Worm (Caenorhabditis elegans) whole organism, L1 larva: ENCODE results near the gene gipc-2.
"Not testable (repeated sequence)": the region's sequence is repeated elsewhere in the genome, so short reads cannot be mapped to it uniquely, and the experiment has no call there.

Experiments
- C04F5.9 ChIP-seq: sonication (generic microtip); optimal IDR thresholded peaks from 2 replicates; lab custom pipeline; 2016; ENCODE audit warnings: missing genetic modification characterization, missing compliant biosample characterization
- aha-1 ChIP-seq: fragments of 150-350 bp; optimal IDR thresholded peaks from 2 replicates; lab custom pipeline; 2014; ENCODE audit warnings: missing biosample characterization, missing genetic modification characterization
- blmp-1 ChIP-seq: fragments of 150-350 bp; optimal IDR thresholded peaks from 2 replicates; lab custom pipeline; 2014; ENCODE audit warnings: missing biosample characterization, missing genetic modification characterization
- ceh-63 ChIP-seq: fragments of 200-800 bp; sonication (Bioruptor generic); optimal IDR thresholded peaks from 2 replicates; lab custom pipeline; 2018; ENCODE audit warnings: mild to moderate bottlenecking, missing genetic modification characterization, missing compliant biosample characterization
- ceh-8 ChIP-seq: fragments of 200-800 bp; sonication (Bioruptor generic); optimal IDR thresholded peaks from 2 replicates; lab custom pipeline; 2018; ENCODE audit warnings: mild to moderate bottlenecking, missing genetic modification characterization, moderate library complexity, missing compliant biosample characterization
- ceh-90 ChIP-seq: sonication (generic microtip); optimal IDR thresholded peaks from 2 replicates; lab custom pipeline; 2016; ENCODE audit warnings: missing genetic modification characterization, missing compliant biosample characterization
- dpl-1 ChIP-seq, 3 experiments: fragments of 150-350 bp in 2 of 3; sonication (generic microtip) in 1 of 3; optimal IDR thresholded peaks; 2 replicates each; lab custom pipeline; 2014 to 2017; ENCODE audit warnings: missing biosample characterization in 3 of 3, missing genetic modification characterization in 3 of 3, missing genetic modification reagents in 3 of 3
- egl-13 ChIP-seq: sonication (generic microtip); optimal IDR thresholded peaks from 2 replicates; lab custom pipeline; 2016; ENCODE audit warnings: missing genotype, missing genetic modification reagents, missing genetic modification characterization, missing compliant biosample characterization
- egl-27 ChIP-seq, 2 experiments: fragments of 150-350 bp in 1 of 2; sonication (generic microtip); optimal IDR thresholded peaks; 3 replicates each; lab custom pipeline; 2017 to 2018; ENCODE audit warnings: missing biosample characterization in 2 of 2, missing genetic modification characterization in 2 of 2, missing genetic modification reagents in 2 of 2
- ets-5 ChIP-seq: fragments of 200-800 bp; sonication (Bioruptor generic); IDR thresholded peaks from 2 replicates; pipeline ENCODE4 v1.3.6; 2022; ENCODE audit warnings: missing genetic modification characterization, missing compliant biosample characterization
- fos-1 ChIP-seq: fragments of 150-350 bp; optimal IDR thresholded peaks from 2 replicates; lab custom pipeline; 2014; ENCODE audit warnings: missing biosample characterization, missing genetic modification characterization
- isw-1 ChIP-seq: fragments of 200-800 bp; sonication (Bioruptor generic); IDR thresholded peaks from 2 replicates; pipeline ENCODE4 v1.3.6; 2022; ENCODE audit warnings: missing genetic modification characterization, missing compliant biosample characterization
- jun-1 ChIP-seq: fragments of 150-350 bp; optimal IDR thresholded peaks from 2 replicates; lab custom pipeline; 2014; ENCODE audit warnings: missing biosample characterization, missing genetic modification reagents, missing genetic modification characterization
- lin-14 ChIP-seq: fragments of 200-800 bp; sonication (Bioruptor generic); optimal IDR thresholded peaks from 2 replicates; lab custom pipeline; 2018; ENCODE audit warnings: mild to moderate bottlenecking, missing genetic modification characterization, moderate library complexity, missing compliant biosample characterization
- lin-35 ChIP-seq, 2 experiments: fragments of 150-350 bp; optimal IDR thresholded peaks; 2 replicates each; lab custom pipeline; 2014; ENCODE audit warnings: missing biosample characterization in 2 of 2, missing genetic modification characterization in 2 of 2, missing genetic modification reagents in 2 of 2
- lin-39 ChIP-seq: fragments of 150-350 bp; optimal IDR thresholded peaks from 2 replicates; lab custom pipeline; 2014; ENCODE audit warnings: missing biosample characterization, missing genetic modification reagents, missing genetic modification characterization
- lir-3 ChIP-seq: sonication (generic microtip); optimal IDR thresholded peaks from 2 replicates; lab custom pipeline; 2016; ENCODE audit warnings: mild to moderate bottlenecking, missing genetic modification characterization, moderate library complexity, missing compliant biosample characterization; ENCODE audit not compliant: poor library complexity
- lsy-2 ChIP-seq, 2 experiments: fragments of 150-350 bp; optimal IDR thresholded peaks; 2 replicates each; lab custom pipeline; 2014; ENCODE audit warnings: missing biosample characterization in 2 of 2, missing genetic modification characterization in 2 of 2
- mep-1 ChIP-seq: fragments of 150-350 bp; optimal IDR thresholded peaks from 2 replicates; lab custom pipeline; 2014; ENCODE audit warnings: missing biosample characterization, missing genetic modification characterization
- nhr-12 ChIP-seq: sonication (generic microtip); optimal IDR thresholded peaks from 2 replicates; lab custom pipeline; 2017; ENCODE audit warnings: missing biosample characterization, missing genetic modification characterization
- nhr-20 ChIP-seq: sonication (generic microtip); optimal IDR thresholded peaks from 2 replicates; lab custom pipeline; 2016; ENCODE audit warnings: mild to moderate bottlenecking, missing genetic modification characterization, missing compliant biosample characterization
- nhr-237 ChIP-seq: fragments of 150-350 bp; optimal IDR thresholded peaks from 2 replicates; lab custom pipeline; 2014; ENCODE audit warnings: missing biosample characterization, missing genetic modification characterization
- nhr-28 ChIP-seq: fragments of 150-350 bp; optimal IDR thresholded peaks from 2 replicates; lab custom pipeline; 2014; ENCODE audit warnings: missing biosample characterization, missing genetic modification characterization
- nhr-47 ChIP-seq: sonication (generic microtip); optimal IDR thresholded peaks from 2 replicates; lab custom pipeline; 2016; ENCODE audit warnings: mild to moderate bottlenecking, missing genetic modification characterization, moderate library complexity, missing compliant biosample characterization
- nhr-71 ChIP-seq: sonication (generic microtip); optimal IDR thresholded peaks from 2 replicates; lab custom pipeline; 2016; ENCODE audit warnings: mild to moderate bottlenecking, missing genetic modification characterization, moderate library complexity, missing compliant biosample characterization
- nhr-77 ChIP-seq: fragments of 150-350 bp; optimal IDR thresholded peaks from 2 replicates; lab custom pipeline; 2014; ENCODE audit warnings: missing biosample characterization, missing genetic modification characterization
- nhr-84 ChIP-seq: sonication (generic microtip); optimal IDR thresholded peaks from 2 replicates; lab custom pipeline; 2017; ENCODE audit warnings: missing biosample characterization, missing genetic modification characterization
- nhr-90 ChIP-seq: sonication (generic microtip); optimal IDR thresholded peaks from 2 replicates; lab custom pipeline; 2016; ENCODE audit warnings: mild to moderate bottlenecking, missing genetic modification characterization, missing compliant biosample characterization; ENCODE audit not compliant: poor library complexity
- skn-1 ChIP-seq: fragments of 150-350 bp; optimal IDR thresholded peaks from 2 replicates; lab custom pipeline; 2014; ENCODE audit warnings: missing biosample characterization, missing genetic modification characterization
- sox-4 ChIP-seq: sonication (generic microtip); optimal IDR thresholded peaks from 2 replicates; lab custom pipeline; 2016; ENCODE audit warnings: missing genetic modification characterization, missing compliant biosample characterization
- sptf-1 ChIP-seq: fragments of 150-350 bp; optimal IDR thresholded peaks from 2 replicates; lab custom pipeline; 2014; ENCODE audit warnings: missing biosample characterization, missing genetic modification characterization
- tlp-1 ChIP-seq: fragments of 150-350 bp; optimal IDR thresholded peaks from 2 replicates; lab custom pipeline; 2014; ENCODE audit warnings: missing biosample characterization, missing genetic modification characterization
- unc-30 ChIP-seq: sonication (generic microtip); optimal IDR thresholded peaks from 2 replicates; lab custom pipeline; 2017; ENCODE audit warnings: missing biosample characterization, missing genetic modification characterization
- unc-86 ChIP-seq: sonication (generic microtip); optimal IDR thresholded peaks from 2 replicates; lab custom pipeline; 2016; ENCODE audit warnings: missing genetic modification characterization, missing compliant biosample characterization
- unc-98 ChIP-seq: fragments of 200-800 bp; sonication (Bioruptor generic); IDR thresholded peaks from 2 replicates; pipeline ENCODE4 v1.3.6; 2022; ENCODE audit warnings: missing genetic modification characterization, missing compliant biosample characterization
- xbp-1 ChIP-seq: sonication (generic microtip); optimal IDR thresholded peaks from 2 replicates; lab custom pipeline; 2016; ENCODE audit warnings: missing genetic modification characterization, missing compliant biosample characterization
- zag-1 ChIP-seq: fragments of 150-350 bp; optimal IDR thresholded peaks from 2 replicates; lab custom pipeline; 2014; ENCODE audit warnings: missing biosample characterization, missing genetic modification characterization
- ztf-11 ChIP-seq, 2 experiments: sonication (generic microtip); optimal IDR thresholded peaks; 2 replicates each; lab custom pipeline; 2016 to 2017; ENCODE audit warnings: missing genetic modification characterization in 2 of 2, missing biosample characterization in 1 of 2, missing compliant biosample characterization in 1 of 2

The gipc-2 gene

ce11 chrIV:10028779-10029178 lies 1.3 kb upstream of the gipc-2 start, which contains the start of the genes F44D12.16 and msd-2:
TSS of gene F44D12.16 (plus strand) at chrIV:10029079.
TSS of gene msd-2 (plus strand) at chrIV:10029083.
- not testable (repeated sequence) for TF ChIP-seq ceh-90 (tag; lab: Kevin White, UChicago); ets-5; tlp-1 (tag; lab: Kevin White, UChicago)

ce11 chrIV:10026129-10026528 lies 1.3 kb downstream of the gipc-2 start:
- TF ChIP-seq dpl-1 (GFP tag; optimal IDR thresholded peaks at IDR 0.05; lab: Kevin White, UChicago), result no peak
- TF ChIP-seq, all 84 proteins: peak for 0

- TF ChIP-seq sptf-1, result no peak
- TF ChIP-seq dpl-1 (GFP tag; optimal IDR thresholded peaks at IDR 0.05; lab: Kevin White, UChicago), result no peak
- no peak for TF ChIP-seq blmp-1 (tag; lab: Kevin White, UChicago)
- no peak for TF ChIP-seq mep-1 (tag; lab: Kevin White, UChicago)
- TF ChIP-seq isw-1 (GFP tag; lab: Robert Waterston, UW), result no peak
- no peak for TF ChIP-seq lin-14 (GFP tag; lab: Kevin White, UChicago)
- no peak for TF ChIP-seq egl-27 (tag; optimal IDR thresholded peaks at IDR 0.05; lab: Kevin White, UChicago)
- TF ChIP-seq xbp-1 (tag; lab: Kevin White, UChicago), result no peak
- no peak for TF ChIP-seq nhr-28 (tag; lab: Kevin White, UChicago)
- no peak for TF ChIP-seq ceh-8 (GFP tag; lab: Kevin White, UChicago)
- no peak for TF ChIP-seq nhr-47 (tag; lab: Kevin White, UChicago)
- no peak for TF ChIP-seq sox-4 (tag; lab: Kevin White, UChicago)
- no peak for TF ChIP-seq nhr-237 (tag; lab: Kevin White, UChicago)
- TF ChIP-seq lsy-2 (tag; optimal IDR thresholded peaks at IDR 0.05; lab: Kevin White, UChicago), result no peak
- no peak for TF ChIP-seq ceh-63 (GFP tag; lab: Kevin White, UChicago)
- TF ChIP-seq nhr-12 (tag; lab: Kevin White, UChicago), result no peak
Observed at ce11 chrIV:10022991-10023390, 4.5 kb downstream of the gipc-2 start, which contains the start of gene F44D12.8. TSS of gene F44D12.8 (plus strand) at chrIV:10023291.

- TF ChIP-seq C04F5.9 (no peak), zag-1 (tag; lab: Kevin White, UChicago) (no peak), jun-1 (tag; lab: Kevin White, UChicago) (no peak), lin-35 (GFP tag; optimal IDR thresholded peaks at IDR 0.05; lab: Kevin White, UChicago) (no peak), xbp-1 (tag; lab: Kevin White, UChicago) (no peak), skn-1 (tag; lab: Kevin White, UChicago) (no peak), ztf-11 (tag; optimal IDR thresholded peaks at IDR 0.05; lab: Kevin White, UChicago) (no peak), lsy-2 (tag; optimal IDR thresholded peaks at IDR 0.05; lab: Kevin White, UChicago) (no peak), nhr-90 (tag; lab: Kevin White, UChicago) (no peak), fos-1 (tag; lab: Kevin White, UChicago) (no peak)
- TF ChIP-seq, all 84 proteins: peak for 0
Observed at ce11 chrIV:10021283-10021682, 6.2 kb downstream of the gipc-2 start, which contains the start of gene F44D12.19. TSS of gene F44D12.19 (plus strand) at chrIV:10021583.

ce11 chrIV:10017633-10018032 lies 9.8 kb downstream of the gipc-2 start, which contains the start of gene F44D12.2:
TSS of gene F44D12.2 (minus strand) at chrIV:10017733.
- TF ChIP-seq egl-27 (tag; optimal IDR thresholded peaks at IDR 0.05; lab: Kevin White, UChicago) (no peak), lin-39 (tag; lab: Kevin White, UChicago) (no peak), unc-86 (tag; lab: Kevin White, UChicago) (no peak), nhr-77 (tag; lab: Kevin White, UChicago) (no peak), unc-98 (GFP tag; lab: Robert Waterston, UW) (no peak), nhr-71 (tag; lab: Kevin White, UChicago) (no peak), aha-1 (no peak), nhr-20 (tag; lab: Kevin White, UChicago) (no peak), lir-3 (no peak), unc-30 (no peak), egl-13 (tag; lab: Kevin White, UChicago) (no peak), nhr-84 (no peak), ztf-11 (tag; optimal IDR thresholded peaks at IDR 0.05; lab: Kevin White, UChicago) (no peak)
